Fruit fly (Drosophila melanogaster) whole organism, embryonic: ENCODE measurements around the gene SecCl.
A peak's percentile ranks its signal among the peaks of the same experiment; 100 is the strongest.

Experiments
- Atf-2 ChIP-seq: fragments of 200-800 bp; sonication (Bioruptor generic); optimal IDR thresholded peaks from 2 replicates; lab custom pipeline; 2016; ENCODE audit warnings: missing biosample characterization, missing genetic modification characterization
- Bgb ChIP-seq: fragments of 200-800 bp; sonication (Bioruptor generic); IDR thresholded peaks from 2 replicates; pipeline ENCODE4 v1.3.6; 2022; ENCODE audit warnings: missing biosample characterization, missing genetic modification characterization; ENCODE audit not compliant: partially characterized antibody
- C15 ChIP-seq: fragments of 200-800 bp; sonication (Bioruptor generic); IDR thresholded peaks from 3 replicates; pipeline ENCODE4 v1.3.6; 2022; ENCODE audit warnings: missing biosample characterization, missing genetic modification characterization
- CG10147 ChIP-seq: fragments of 200-800 bp; sonication (Bioruptor generic); optimal IDR thresholded peaks from 2 replicates; lab custom pipeline; 2019; ENCODE audit warnings: missing biosample characterization, mild to moderate bottlenecking, missing genetic modification characterization, moderate library complexity
- CG11723 ChIP-seq: fragments of 200-800 bp; sonication (Bioruptor generic); optimal IDR thresholded peaks from 2 replicates; lab custom pipeline; 2017; ENCODE audit warnings: missing biosample characterization, mild to moderate bottlenecking, missing genetic modification characterization
- CG12219 ChIP-seq: fragments of 200-800 bp; sonication (Bioruptor generic); optimal IDR thresholded peaks from 3 replicates; lab custom pipeline; 2018; ENCODE audit warnings: missing biosample characterization, mild to moderate bottlenecking, missing genetic modification characterization
- CG12769 ChIP-seq: fragments of 200-800 bp; sonication (Bioruptor generic); optimal IDR thresholded peaks from 2 replicates; lab custom pipeline; 2019; ENCODE audit warnings: missing biosample characterization, mild to moderate bottlenecking, missing genetic modification characterization, moderate library complexity
- CG12942 ChIP-seq: fragments of 200-800 bp; sonication (Bioruptor generic); optimal IDR thresholded peaks from 3 replicates; lab custom pipeline; 2016; ENCODE audit warnings: missing biosample characterization, missing genetic modification characterization
- CG13287 ChIP-seq: fragments of 200-800 bp; sonication (Bioruptor generic); IDR thresholded peaks from 2 replicates; pipeline ENCODE4 v1.3.6; 2022; ENCODE audit warnings: missing biosample characterization, missing genetic modification characterization; ENCODE audit not compliant: partially characterized antibody
- CG13424 ChIP-seq: fragments of 200-800 bp; sonication (Bioruptor generic); optimal IDR thresholded peaks from 2 replicates; lab custom pipeline; 2019; ENCODE audit warnings: missing biosample characterization, mild to moderate bottlenecking, missing genetic modification characterization, moderate library complexity
- CG13894 ChIP-seq: fragments of 200-800 bp; sonication (Bioruptor generic); optimal IDR thresholded peaks from 3 replicates; lab custom pipeline; 2018; ENCODE audit warnings: missing biosample characterization, mild to moderate bottlenecking, missing genetic modification characterization, moderate library complexity
- CG15514 ChIP-seq: fragments of 200-800 bp; sonication (Bioruptor generic); optimal IDR thresholded peaks from 3 replicates; lab custom pipeline; 2017; ENCODE audit warnings: missing biosample characterization, missing genetic modification characterization, mild to moderate bottlenecking, moderate library complexity, missing genetic modification reagents
- CG1603 ChIP-seq: fragments of 200-800 bp; sonication (Bioruptor generic); optimal IDR thresholded peaks from 2 replicates; lab custom pipeline; 2019; ENCODE audit warnings: missing biosample characterization, mild to moderate bottlenecking, missing genetic modification characterization, moderate library complexity
- CG33213 ChIP-seq: fragments of 200-800 bp; sonication (Bioruptor generic); optimal IDR thresholded peaks from 3 replicates; lab custom pipeline; 2016; ENCODE audit warnings: missing biosample characterization, missing genetic modification characterization
- CG34422 ChIP-seq: fragments of 200-800 bp; sonication (Bioruptor generic); IDR thresholded peaks from 3 replicates; pipeline ENCODE4 v1.3.6; 2022; ENCODE audit warnings: missing biosample characterization, missing genetic modification characterization
- CG3995 ChIP-seq: fragments of 200-800 bp; sonication (Bioruptor generic); optimal IDR thresholded peaks from 3 replicates; lab custom pipeline; 2016; ENCODE audit warnings: missing biosample characterization, missing genetic modification characterization
- CG4617 ChIP-seq: fragments of 200-800 bp; sonication (Bioruptor generic); optimal IDR thresholded peaks from 3 replicates; lab custom pipeline; 2016; ENCODE audit warnings: missing biosample characterization, missing genetic modification characterization, borderline replicate concordance
- CG6813 ChIP-seq: fragments of 200-800 bp; sonication (Bioruptor generic); optimal IDR thresholded peaks from 2 replicates; lab custom pipeline; 2017; ENCODE audit warnings: missing biosample characterization, missing genetic modification characterization, mild to moderate bottlenecking, moderate library complexity, missing genetic modification reagents
- CG8290 ChIP-seq, 3 experiments: fragments of 200-800 bp; sonication (Bioruptor generic); optimal IDR thresholded peaks; 2 replicates each; lab custom pipeline; 2016 to 2019; ENCODE audit warnings: missing biosample characterization in 3 of 3, missing genetic modification characterization in 3 of 3, mild to moderate bottlenecking in 2 of 3, moderate library complexity in 1 of 3
- CG9797 ChIP-seq: fragments of 200-800 bp; sonication (Bioruptor generic); optimal IDR thresholded peaks from 3 replicates; lab custom pipeline; 2018; ENCODE audit warnings: missing biosample characterization, mild to moderate bottlenecking, missing genetic modification characterization
- CrebB ChIP-seq: fragments of 200-800 bp; sonication (Bioruptor generic); optimal IDR thresholded peaks from 3 replicates; lab custom pipeline; 2018; ENCODE audit warnings: missing biosample characterization, mild to moderate bottlenecking, missing genetic modification characterization
- Deaf1 ChIP-seq: fragments of 200-800 bp; optimal IDR thresholded peaks from 3 replicates; lab custom pipeline; 2019; ENCODE audit warnings: missing biosample characterization, mild to moderate bottlenecking, missing genetic modification characterization, moderate library complexity
- Drgx ChIP-seq: fragments of 200-800 bp; sonication (Bioruptor generic); IDR thresholded peaks from 2 replicates; pipeline ENCODE4 v1.3.6; 2022; ENCODE audit warnings: missing biosample characterization, missing genetic modification characterization
- GATAe ChIP-seq: fragments of 200-800 bp; sonication (Bioruptor generic); conservative IDR thresholded peaks from 2 replicates; pipeline ENCODE4 v1.3.6; 2022; ENCODE audit warnings: missing biosample characterization, missing genetic modification characterization
- H2.0 ChIP-seq: fragments of 200-800 bp; sonication (Bioruptor generic); IDR thresholded peaks from 2 replicates; pipeline ENCODE4 v1.3.6; 2022; ENCODE audit warnings: missing biosample characterization, missing genetic modification characterization
- HLHmδ ChIP-seq: fragments of 200-800 bp; sonication (Bioruptor generic); optimal IDR thresholded peaks from 2 replicates; lab custom pipeline; 2018; ENCODE audit warnings: missing biosample characterization, mild to moderate bottlenecking, missing genetic modification characterization, moderate library complexity
- MBD-R2 ChIP-seq: fragments of 200-800 bp; sonication (Bioruptor generic); IDR thresholded peaks from 2 replicates; pipeline ENCODE4 v1.3.6; 2022; ENCODE audit warnings: missing biosample characterization, missing genetic modification characterization
- MESR4 ChIP-seq: fragments of 200-800 bp; sonication (Bioruptor generic); optimal IDR thresholded peaks from 2 replicates; lab custom pipeline; 2018; ENCODE audit warnings: missing biosample characterization, mild to moderate bottlenecking, missing genetic modification characterization, moderate library complexity
- Med ChIP-seq: fragments of 200-800 bp; sonication (Bioruptor generic); peaks from one replicate; lab custom pipeline; 2016; ENCODE audit warnings: missing biosample characterization, missing genetic modification characterization, mild to moderate bottlenecking, inconsistent platforms, moderate library complexity
- Opbp ChIP-seq: fragments of 200-800 bp; sonication (Bioruptor generic); IDR thresholded peaks from 3 replicates; pipeline ENCODE4 v1.3.6; 2022; ENCODE audit warnings: missing biosample characterization, missing genetic modification characterization; ENCODE audit not compliant: partially characterized antibody
- Xrp1 ChIP-seq: fragments of 200-800 bp; sonication (Bioruptor generic); IDR thresholded peaks from 2 replicates; pipeline ENCODE4 v1.3.6; 2022; ENCODE audit warnings: missing biosample characterization, missing genetic modification characterization
- amos ChIP-seq: fragments of 200-800 bp; sonication (Bioruptor generic); IDR thresholded peaks from 2 replicates; pipeline ENCODE4 v1.3.6; 2022; ENCODE audit warnings: missing biosample characterization, missing genetic modification characterization; ENCODE audit not compliant: partially characterized antibody
- ato ChIP-seq: fragments of 200-800 bp; sonication (Bioruptor generic); IDR thresholded peaks from 2 replicates; pipeline ENCODE4 v1.3.6; 2022; ENCODE audit warnings: missing biosample characterization, missing genetic modification characterization; ENCODE audit not compliant: partially characterized antibody
- ci ChIP-seq: fragments of 200-800 bp; sonication (Bioruptor generic); IDR thresholded peaks from 3 replicates; pipeline ENCODE4 v1.3.6; 2022; ENCODE audit warnings: missing biosample characterization, missing genetic modification characterization
- crol ChIP-seq: fragments of 200-800 bp; sonication (Bioruptor generic); IDR thresholded peaks from 2 replicates; pipeline ENCODE4 v1.3.6; 2022; ENCODE audit warnings: missing biosample characterization, missing genetic modification characterization
- en ChIP-seq: fragments of 200-800 bp; sonication (Bioruptor generic); optimal IDR thresholded peaks from 2 replicates; lab custom pipeline; 2016; ENCODE audit warnings: missing biosample characterization, missing genetic modification characterization
- gfzf ChIP-seq: fragments of 200-800 bp; sonication (Bioruptor generic); optimal IDR thresholded peaks from 2 replicates; lab custom pipeline; 2016; ENCODE audit warnings: missing biosample characterization, mild to moderate bottlenecking, missing genetic modification characterization, moderate library complexity
- hbn ChIP-seq: fragments of 200-800 bp; sonication (Bioruptor generic); IDR thresholded peaks from 2 replicates; pipeline ENCODE4 v1.3.6; 2022; ENCODE audit warnings: missing biosample characterization, missing genetic modification characterization; ENCODE audit not compliant: partially characterized antibody
- nerfin-2 ChIP-seq: fragments of 200-800 bp; sonication (Bioruptor generic); IDR thresholded peaks from 2 replicates; pipeline ENCODE4 v1.3.6; 2022; ENCODE audit warnings: missing biosample characterization, missing genetic modification characterization; ENCODE audit not compliant: partially characterized antibody
- nom ChIP-seq: fragments of 200-800 bp; sonication (Bioruptor generic); optimal IDR thresholded peaks from 2 replicates; lab custom pipeline; 2017; ENCODE audit warnings: missing biosample characterization, missing genetic modification characterization, mild to moderate bottlenecking, moderate library complexity, missing genetic modification reagents
- pfk ChIP-seq: fragments of 200-800 bp; sonication (Bioruptor generic); optimal IDR thresholded peaks from 2 replicates; lab custom pipeline; 2018; ENCODE audit warnings: missing biosample characterization, mild to moderate bottlenecking, missing genetic modification characterization, moderate library complexity
- psq ChIP-seq: fragments of 200-800 bp; sonication (Bioruptor generic); optimal IDR thresholded peaks from 2 replicates; lab custom pipeline; 2017; ENCODE audit warnings: missing biosample characterization, missing genetic modification characterization
- pzg ChIP-seq: fragments of 200-800 bp; sonication (Bioruptor generic); optimal IDR thresholded peaks from 3 replicates; lab custom pipeline; 2018; ENCODE audit warnings: missing biosample characterization, mild to moderate bottlenecking, missing genetic modification characterization, moderate library complexity
- ranshi ChIP-seq: fragments of 200-800 bp; sonication (Bioruptor generic); IDR thresholded peaks from 2 replicates; pipeline ENCODE4 v1.3.6; 2022; ENCODE audit warnings: missing biosample characterization, missing genetic modification characterization
- stwl ChIP-seq: fragments of 200-800 bp; sonication (Bioruptor generic); optimal IDR thresholded peaks from 3 replicates; lab custom pipeline; 2018; ENCODE audit warnings: missing biosample characterization, mild to moderate bottlenecking, missing genetic modification characterization, moderate library complexity
- tna ChIP-seq: fragments of 200-800 bp; sonication (Bioruptor generic); IDR thresholded peaks from 2 replicates; pipeline ENCODE4 v1.3.6; 2022; ENCODE audit warnings: missing biosample characterization, missing genetic modification characterization; ENCODE audit not compliant: partially characterized antibody
- ttk ChIP-seq: fragments of 200-800 bp; sonication (Bioruptor generic); IDR thresholded peaks from 2 replicates; pipeline ENCODE4 v2.1.2; 2022; ENCODE audit warnings: missing biosample characterization, missing genetic modification characterization
- vvl ChIP-seq: fragments of 200-800 bp; sonication (Bioruptor generic); IDR thresholded peaks from 2 replicates; pipeline ENCODE4 v1.3.6; 2022; ENCODE audit warnings: missing biosample characterization, missing genetic modification characterization

The SecCl gene

DNA sequence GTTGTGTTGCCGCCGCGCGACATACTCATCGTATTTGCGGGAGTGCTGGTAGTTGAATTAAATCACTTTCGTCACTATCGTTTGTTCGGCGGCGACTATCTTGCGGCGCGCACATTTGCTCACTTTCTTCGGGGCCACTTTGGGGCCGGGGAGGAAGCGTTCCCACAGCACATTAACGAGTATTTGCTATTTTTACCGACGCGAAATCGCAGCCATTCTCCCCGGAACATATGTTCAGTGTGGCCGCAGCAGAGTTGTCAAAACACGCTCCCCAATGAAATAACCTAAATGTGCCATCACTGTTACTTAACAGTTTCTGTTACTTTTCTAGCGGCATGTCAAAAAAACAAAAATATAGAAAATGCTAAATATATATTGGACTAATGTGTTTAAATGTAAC lies 37.0 kb upstream of the SecCl start, which contains the start of gene frc:
TSS of gene frc (minus strand) at position 244 of the 400 bp plus-strand sequence.
- no peak for TF ChIP-seq CG12942 (GFP tag; lab: Kevin White, UChicago)
- no peak for TF ChIP-seq GATAe
- TF ChIP-seq pfk (GFP tag; lab: Kevin White, UChicago), result no peak
- no peak for TF ChIP-seq en (GFP tag; lab: Kevin White, UChicago)
- TF ChIP-seq Opbp (GFP tag; lab: Robert Waterston, UW), result 0 out of 3 replicates have a peak, but pooled peaks have one; percentile 42
- no peak for TF ChIP-seq CG11723
- TF ChIP-seq Deaf1 (tag; lab: Kevin White, UChicago), result peak; percentile 18
- no peak for TF ChIP-seq CrebB (tag; lab: Kevin White, UChicago)
- peak; percentile 56 for TF ChIP-seq pzg (GFP tag; lab: Kevin White, UChicago)
- TF ChIP-seq crol (GFP tag; lab: Robert Waterston, UW), result 0 out of 2 replicates have a peak, but pooled peaks have one; percentile 6
- peak; percentile 5 for TF ChIP-seq CG1603 (tag; lab: Kevin White, UChicago)
- no peak for TF ChIP-seq CG6813 (GFP tag; lab: Kevin White, UChicago)
- 0 out of 2 replicates have a peak, but pooled peaks have one; percentile 26 for TF ChIP-seq amos
- peak; percentile 35 for TF ChIP-seq CG15514 (GFP tag; lab: Kevin White, UChicago)
- no peak for TF ChIP-seq psq (GFP tag; lab: Kevin White, UChicago)
- TF ChIP-seq Drgx, result 0 out of 2 replicates have a peak, but pooled peaks have one; percentile 28
- TF ChIP-seq hbn (GFP tag; lab: Robert Waterston, UW), result peak; percentile 27; the same call in 1 of the 2 replicates
- TF ChIP-seq H2.0, result no peak
- peak; percentile 7; the same call in 1 of the 2 replicates for TF ChIP-seq ranshi
- TF ChIP-seq ttk (GFP tag; lab: Robert Waterston, UW), result no peak
- peak; percentile 54 for TF ChIP-seq CG9797 (GFP tag; lab: Kevin White, UChicago)
- TF ChIP-seq Xrp1 (GFP tag; lab: Robert Waterston, UW), result 0 out of 2 replicates have a peak, but pooled peaks have one; percentile 13
- no peak for TF ChIP-seq CG10147
- peak; percentile 8 for TF ChIP-seq stwl (tag; lab: Kevin White, UChicago)
- TF ChIP-seq CG12219 (GFP tag; lab: Kevin White, UChicago), result no peak
- TF ChIP-seq MBD-R2 (GFP tag; lab: Robert Waterston, UW), result peak; percentile 65
- peak; percentile 32; the same call in 1 of the 3 replicates for TF ChIP-seq ci (GFP tag; lab: Robert Waterston, UW)
- peak; percentile 89 for TF ChIP-seq CG12769 (tag; lab: Kevin White, UChicago)
- 0 out of 2 replicates have a peak, but pooled peaks have one; percentile 6 for TF ChIP-seq CG13287 (GFP tag; lab: Robert Waterston, UW)
- peak; percentile 40 for TF ChIP-seq CG4617 (GFP tag; lab: Kevin White, UChicago)
- no peak for TF ChIP-seq Atf-2 (GFP tag; lab: Kevin White, UChicago)
- TF ChIP-seq ato (GFP tag; lab: Robert Waterston, UW), result 0 out of 2 replicates have a peak, but pooled peaks have one; percentile 14
- TF ChIP-seq nom (GFP tag; lab: Kevin White, UChicago), result peak; percentile 38
- TF ChIP-seq vvl (GFP tag; lab: Robert Waterston, UW), result peak; percentile 53
- TF ChIP-seq HLHmδ, result peak; percentile 45
- TF ChIP-seq CG34422 (GFP tag; lab: Robert Waterston, UW), result peak; percentile 66; the same call in 1 of the 3 replicates
- peak; percentile 40; the same call in 1 of the 2 replicates for TF ChIP-seq Bgb
- TF ChIP-seq gfzf (GFP tag; lab: Kevin White, UChicago), result peak; percentile 82
- TF ChIP-seq CG13424 (tag; lab: Kevin White, UChicago), result no peak
- TF ChIP-seq MESR4 (GFP tag; lab: Kevin White, UChicago), result peak; percentile 77
- TF ChIP-seq CG33213 (GFP tag; lab: Kevin White, UChicago), result no peak
- peak; percentile 73 for TF ChIP-seq Med
- TF ChIP-seq CG13894 (tag; lab: Kevin White, UChicago), result no peak
- TF ChIP-seq CG3995, result peak; percentile 80
- no peak for TF ChIP-seq CG8290 (GFP tag; optimal IDR thresholded peaks at IDR 0.05; lab: Kevin White, UChicago)
- peak in 1 of 2 experiments; percentile 51 for TF ChIP-seq CG8290 (tag; optimal IDR thresholded peaks at IDR 0.05; lab: Kevin White, UChicago)
- TF ChIP-seq C15, result no peak
- TF ChIP-seq tna, result no peak; the same call in 1 of the 2 replicates
- peak; percentile 41; the same call in 1 of the 2 replicates for TF ChIP-seq nerfin-2 (GFP tag; lab: Robert Waterston, UW)
